Worm (Caenorhabditis elegans) whole organism, midembryonic: Measurements from ENCODE around the gene F55G1.1.

ENCODE experiments used
- cog-1 ChIP-seq: sonication (generic microtip); optimal IDR thresholded peaks from 2 replicates; lab custom pipeline; 2016; ENCODE audit warnings: missing genetic modification characterization, missing compliant biosample characterization
- klf-2 ChIP-seq: fragments of 200-800 bp; sonication (Bioruptor generic); conservative IDR thresholded peaks from 2 replicates; pipeline ENCODE4 v1.3.6; 2022; ENCODE audit warnings: missing genetic modification reagents, missing genetic modification characterization, missing compliant biosample characterization
- med-1 ChIP-seq: sonication (generic microtip); optimal IDR thresholded peaks from 2 replicates; lab custom pipeline; 2017; ENCODE audit warnings: missing genetic modification characterization, mild to moderate bottlenecking, missing compliant biosample characterization, antibody characterized with exemption, missing genetic modification reagents; ENCODE audit not compliant: insufficient read depth
- ztf-23 ChIP-seq: fragments of 200-800 bp; sonication (Bioruptor generic); IDR thresholded peaks from 2 replicates; pipeline ENCODE4 v1.3.6; 2022; ENCODE audit warnings: missing genetic modification reagents, missing genetic modification characterization, missing compliant biosample characterization

ce11 chrIV:7447556-7447955 is 44.0 kb upstream of the F55G1.1 start, which contains the start of gene B0496.2:
- TF ChIP-seq cog-1 (tag; lab: Kevin White, UChicago) = no peak
- TF ChIP-seq ztf-23 (GFP tag; lab: Robert Waterston, UW) = no peak
- no peak for TF ChIP-seq med-1 (GFP tag; lab: Kevin White, UChicago)
- no peak for TF ChIP-seq klf-2
